Worm (Caenorhabditis elegans): ENCODE measurements around the gene T22C8.4.

ce11 chrII:8600165-8600564, 23.1 kb downstream of the T22C8.4 start, which contains the start of gene pigg-1:
- TF ChIP-seq crh-2 (tag; optimal IDR thresholded peaks at IDR 0.05) (no peak), elt-3 (tag; optimal IDR thresholded peaks at IDR 0.05) (no peak), sma-9 (GFP tag; optimal IDR thresholded peaks at IDR 0.05) (no peak), sma-9 (tag; optimal IDR thresholded peaks at IDR 0.05) (no peak), nhr-77 (tag; optimal IDR thresholded peaks at IDR 0.05) (no peak), mdl-1 (tag; optimal IDR thresholded peaks at IDR 0.05) (no peak)

Data from whole organism, L2 larva.